Worm (Caenorhabditis elegans): ENCODE data around the gene T13F2.6.

DNA sequence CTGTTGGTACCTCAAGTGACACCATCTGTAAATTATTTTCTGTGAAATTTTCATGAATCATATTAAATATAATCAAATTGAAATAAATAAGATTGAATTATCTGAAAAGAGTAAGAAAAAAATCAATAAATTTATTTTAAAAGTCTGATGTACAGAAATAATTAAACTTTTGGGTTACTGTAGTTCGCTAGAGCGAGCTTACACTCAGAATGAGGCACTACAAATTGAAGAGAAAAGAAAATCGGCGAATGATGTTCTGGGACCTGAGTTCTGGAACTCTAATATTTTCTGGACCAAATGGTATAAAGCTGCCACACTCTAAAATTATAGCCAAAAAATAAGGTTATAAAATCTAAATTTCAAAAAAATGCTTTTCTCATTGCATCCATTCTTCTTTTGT lies 44.2 kb upstream of the T13F2.6 start:
- TF ChIP-seq ama-1 (optimal IDR thresholded peaks at IDR 0.05) (no peak), aly-2 (tag; optimal IDR thresholded peaks at IDR 0.05) (no peak), nhr-77 (tag; optimal IDR thresholded peaks at IDR 0.05) (no peak), pha-4 (tag; optimal IDR thresholded peaks at IDR 0.05) (no peak), nhr-12 (tag; optimal IDR thresholded peaks at IDR 0.05) (no peak), elt-2 (tag; optimal IDR thresholded peaks at IDR 0.05) (no peak), nhr-237 (tag; optimal IDR thresholded peaks at IDR 0.05) (no peak), unc-62 (GFP tag; optimal IDR thresholded peaks at IDR 0.05) (no peak), nhr-76 (tag; optimal IDR thresholded peaks at IDR 0.05) (no peak), zag-1 (tag; optimal IDR thresholded peaks at IDR 0.05) (no peak), nhr-67 (tag; optimal IDR thresholded peaks at IDR 0.05) (no peak), nfya-1 (tag; optimal IDR thresholded peaks at IDR 0.05; ENCODE audit: insufficient read depth) (no peak), elt-3 (tag; optimal IDR thresholded peaks at IDR 0.05) (no peak)

Measured in whole organism, L3 larva.